Fruit fly (Drosophila melanogaster): ENCODE results near the gene Wdr24.

Wdr24 gene

DNA sequence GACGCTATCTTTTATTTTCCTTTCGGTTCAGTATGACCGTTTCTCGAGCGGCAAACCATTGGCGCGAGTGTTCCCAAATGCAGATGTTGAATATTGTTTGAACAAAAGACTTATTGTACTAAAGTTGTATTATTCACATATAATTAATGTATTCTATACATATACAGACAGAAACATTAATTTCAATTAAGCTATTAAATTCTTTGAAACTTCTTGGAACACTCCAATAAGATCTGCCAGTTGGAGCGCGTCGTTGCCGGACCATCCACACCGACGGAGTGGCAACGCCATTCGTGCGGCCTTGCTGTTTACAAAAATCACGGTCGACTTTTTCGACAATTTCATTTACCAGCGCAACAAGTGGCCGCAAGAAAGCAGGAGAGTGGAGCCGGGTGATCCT is at the start of gene Wdr24, which contains the start of gene IntS11 (continued):
- no peak for TF ChIP-seq CG2129 (GFP tag; IDR thresholded peaks at IDR 0.05; ENCODE audit: partially characterized antibody)
- no peak for TF ChIP-seq CG6765 (GFP tag; optimal IDR thresholded peaks at IDR 0.05)
- peak; percentile 72; the same call in 2 of the 3 replicates for TF ChIP-seq CG11695 (GFP tag; IDR thresholded peaks at IDR 0.05)
- peak; percentile 56 for TF ChIP-seq emc (GFP tag; optimal IDR thresholded peaks at IDR 0.05)
- TF ChIP-seq insv (GFP tag; optimal IDR thresholded peaks at IDR 0.05): peak; percentile 31 to 94
- TF ChIP-seq CG6272 (GFP tag; IDR thresholded peaks at IDR 0.05): peak; percentile 88
- peak; percentile 52; the same call in 2 of the 3 replicates for TF ChIP-seq vnd (GFP tag; IDR thresholded peaks at IDR 0.05; ENCODE audit: partially characterized antibody)
- peak; percentile 84 for TF ChIP-seq unpg (GFP tag; optimal IDR thresholded peaks at IDR 0.05)
- TF ChIP-seq wdn (GFP tag; IDR thresholded peaks at IDR 0.05): peak; percentile 88
- no peak for TF ChIP-seq inv (GFP tag; IDR thresholded peaks at IDR 0.05; ENCODE audit: partially characterized antibody)
- peak; percentile 64; the same call in 1 of the 2 replicates for TF ChIP-seq CG13287 (GFP tag; IDR thresholded peaks at IDR 0.05; ENCODE audit: partially characterized antibody)
- TF ChIP-seq CG15696 (tag; optimal IDR thresholded peaks at IDR 0.05): peak; percentile 60
- TF ChIP-seq CG4820 (GFP tag; optimal IDR thresholded peaks at IDR 0.05): peak; percentile 57
- TF ChIP-seq Ets97D (GFP tag; optimal IDR thresholded peaks at IDR 0.05): peak; percentile 67
- TF ChIP-seq vvl (GFP tag; IDR thresholded peaks at IDR 0.05): peak; percentile 96
- no peak for TF ChIP-seq CG5180 (GFP tag; optimal IDR thresholded peaks at IDR 0.05)
- TF ChIP-seq CG8290 (GFP tag; optimal IDR thresholded peaks at IDR 0.05): no peak
- TF ChIP-seq CG8290 (tag; optimal IDR thresholded peaks at IDR 0.05): peak in 1 of 2 experiments; percentile 96
- TF ChIP-seq CG14667 (GFP tag; IDR thresholded peaks at IDR 0.05): peak; percentile 94
- TF ChIP-seq CG17568 (GFP tag; optimal IDR thresholded peaks at IDR 0.05): no peak
- TF ChIP-seq lmd (GFP tag; IDR thresholded peaks at IDR 0.05): peak; percentile 94
- peak; percentile 86 for TF ChIP-seq ase (GFP tag; IDR thresholded peaks at IDR 0.05)
- no peak for TF ChIP-seq D19A (tag; optimal IDR thresholded peaks at IDR 0.05)
- peak; percentile 45 for TF ChIP-seq CG30020 (tag; optimal IDR thresholded peaks at IDR 0.05)
- peak; percentile 94 for TF ChIP-seq ranshi (GFP tag; IDR thresholded peaks at IDR 0.05)
- TF ChIP-seq hbn (GFP tag; IDR thresholded peaks at IDR 0.05; ENCODE audit: partially characterized antibody): no peak
- peak; percentile 73 for TF ChIP-seq CG13775 (GFP tag; optimal IDR thresholded peaks at IDR 0.05)
- no peak for TF ChIP-seq hb (GFP tag; IDR thresholded peaks at IDR 0.05; ENCODE audit: partially characterized antibody)
- TF ChIP-seq cwo (GFP tag; optimal IDR thresholded peaks at IDR 0.05): peak; percentile 62
- peak; percentile 27 for TF ChIP-seq BtbVII (GFP tag; optimal IDR thresholded peaks at IDR 0.05)
- TF ChIP-seq YL-1 (GFP tag; optimal IDR thresholded peaks at IDR 0.05): peak; percentile 79
- peak; percentile 47 for TF ChIP-seq maf-S (GFP tag; optimal IDR thresholded peaks at IDR 0.05)
- TF ChIP-seq Aef1 (GFP tag; IDR thresholded peaks at IDR 0.05): peak; percentile 96
- no peak for TF ChIP-seq oc (tag; optimal IDR thresholded peaks at IDR 0.05)
- TF ChIP-seq CG34224 (GFP tag; IDR thresholded peaks at IDR 0.05; ENCODE audit: partially characterized antibody): peak; percentile 31; the same call in 1 of the 3 replicates
- TF ChIP-seq amos (GFP tag; IDR thresholded peaks at IDR 0.05; ENCODE audit: partially characterized antibody): no peak
- no peak for TF ChIP-seq gsb-n (tag; optimal IDR thresholded peaks at IDR 0.05)
- TF ChIP-seq CG32767 (GFP tag; IDR thresholded peaks at IDR 0.05): peak; percentile 75
- TF ChIP-seq Sox100B (GFP tag; optimal IDR thresholded peaks at IDR 0.05): no peak
- TF ChIP-seq CG15269 (tag; optimal IDR thresholded peaks at IDR 0.05): peak; percentile 86
- peak; percentile 92 for TF ChIP-seq jigr1 (GFP tag; IDR thresholded peaks at IDR 0.05)
- peak; percentile 86 for TF ChIP-seq CG13424 (tag; optimal IDR thresholded peaks at IDR 0.05)
- TF ChIP-seq Lhr (GFP tag; optimal IDR thresholded peaks at IDR 0.05): no peak
- TF ChIP-seq chm (GFP tag; IDR thresholded peaks at IDR 0.05): peak; percentile 69
- TF ChIP-seq CG1024 (GFP tag; IDR thresholded peaks at IDR 0.05): peak; percentile 59; the same call in 1 of the 2 replicates
- TF ChIP-seq CG13296 (GFP tag; optimal IDR thresholded peaks at IDR 0.05): peak; percentile 68
- peak; percentile 73 for TF ChIP-seq Fer1 (GFP tag; optimal IDR thresholded peaks at IDR 0.05)
- peak; percentile 79 for TF ChIP-seq caup (GFP tag; optimal IDR thresholded peaks at IDR 0.05; ENCODE audit: severe bottlenecking)
- peak; percentile 69 for TF ChIP-seq CG9609 (GFP tag; optimal IDR thresholded peaks at IDR 0.05)
- peak; percentile 60 for TF ChIP-seq tx (GFP tag; optimal IDR thresholded peaks at IDR 0.05)
